Fruit fly (Drosophila melanogaster) whole organism, embryonic: Measurements from ENCODE around the gene Cdc6.

Experiments
- Bgb ChIP-seq: fragments of 200-800 bp; sonication (Bioruptor generic); IDR thresholded peaks from 2 replicates; pipeline ENCODE4 v1.3.6; 2022; ENCODE audit warnings: missing biosample characterization, missing genetic modification characterization; ENCODE audit not compliant: partially characterized antibody
- Blimp-1 ChIP-seq: fragments of 200-800 bp; sonication (Bioruptor generic); optimal IDR thresholded peaks from 3 replicates; lab custom pipeline; 2018; ENCODE audit warnings: missing biosample characterization, missing genetic modification characterization, mild to moderate bottlenecking, moderate library complexity, missing genetic modification reagents
- BtbVII ChIP-seq: fragments of 200-800 bp; sonication (Bioruptor generic); optimal IDR thresholded peaks from 3 replicates; lab custom pipeline; 2017; ENCODE audit warnings: missing biosample characterization, mild to moderate bottlenecking, missing genetic modification characterization
- CG10147 ChIP-seq: fragments of 200-800 bp; sonication (Bioruptor generic); optimal IDR thresholded peaks from 2 replicates; lab custom pipeline; 2019; ENCODE audit warnings: missing biosample characterization, mild to moderate bottlenecking, missing genetic modification characterization, moderate library complexity
- CG10274 ChIP-seq: fragments of 200-800 bp; sonication (Bioruptor generic); optimal IDR thresholded peaks from 3 replicates; lab custom pipeline; 2017; ENCODE audit warnings: missing biosample characterization, mild to moderate bottlenecking, missing genetic modification characterization
- CG10431 ChIP-seq: fragments of 200-800 bp; sonication (Bioruptor generic); optimal IDR thresholded peaks from 3 replicates; lab custom pipeline; 2018; ENCODE audit warnings: missing biosample characterization, mild to moderate bottlenecking, missing genetic modification characterization
- CG10462 ChIP-seq: fragments of 200-800 bp; sonication (Bioruptor generic); optimal IDR thresholded peaks from 2 replicates; lab custom pipeline; 2016; ENCODE audit warnings: missing biosample characterization, missing genetic modification characterization
- CG11695 ChIP-seq: fragments of 200-800 bp; sonication (Bioruptor generic); IDR thresholded peaks from 3 replicates; pipeline ENCODE4 v1.3.6; 2022; ENCODE audit warnings: missing biosample characterization, missing genetic modification characterization
- CG13624 ChIP-seq: fragments of 200-800 bp; sonication (Bioruptor generic); optimal IDR thresholded peaks from 2 replicates; lab custom pipeline; 2016; ENCODE audit warnings: missing biosample characterization, missing genetic modification characterization
- CG14710 ChIP-seq: fragments of 200-800 bp; sonication (Bioruptor generic); optimal IDR thresholded peaks from 3 replicates; lab custom pipeline; 2019; ENCODE audit warnings: missing biosample characterization, mild to moderate bottlenecking, missing genetic modification characterization, moderate library complexity
- CG1529 ChIP-seq: fragments of 200-800 bp; sonication (Bioruptor generic); optimal IDR thresholded peaks from 3 replicates; lab custom pipeline; 2018; ENCODE audit warnings: missing biosample characterization, missing genetic modification characterization
- CG32767 ChIP-seq: fragments of 200-800 bp; sonication (Bioruptor generic); IDR thresholded peaks from 2 replicates; pipeline ENCODE4 v1.3.6; 2022; ENCODE audit warnings: missing biosample characterization, missing genetic modification characterization
- CG3407 ChIP-seq: fragments of 200-800 bp; sonication (Bioruptor generic); optimal IDR thresholded peaks from 2 replicates; lab custom pipeline; 2018; ENCODE audit warnings: missing biosample characterization, mild to moderate bottlenecking, missing genetic modification characterization
- CoRest ChIP-seq: fragments of 200-800 bp; sonication (Bioruptor generic); optimal IDR thresholded peaks from 3 replicates; lab custom pipeline; 2018; ENCODE audit warnings: missing biosample characterization, mild to moderate bottlenecking, missing genetic modification characterization, moderate library complexity
- Dbx ChIP-seq: fragments of 200-800 bp; sonication (Bioruptor generic); IDR thresholded peaks from 3 replicates; pipeline ENCODE4 v1.3.6; 2022; ENCODE audit warnings: missing biosample characterization, missing genetic modification characterization
- Dip3 ChIP-seq: fragments of 200-800 bp; sonication (Bioruptor generic); optimal IDR thresholded peaks from 3 replicates; lab custom pipeline; 2016; ENCODE audit warnings: missing biosample characterization, missing genetic modification characterization
- Drgx ChIP-seq: fragments of 200-800 bp; sonication (Bioruptor generic); IDR thresholded peaks from 2 replicates; pipeline ENCODE4 v1.3.6; 2022; ENCODE audit warnings: missing biosample characterization, missing genetic modification characterization
- E2f1 ChIP-seq: fragments of 200-800 bp; sonication (Bioruptor generic); IDR thresholded peaks from 2 replicates; pipeline ENCODE4 v1.3.6; 2022; ENCODE audit warnings: missing biosample characterization, missing genetic modification characterization
- Eip74EF ChIP-seq, 2 experiments: fragments of 200-800 bp in 1 of 2; fragments of >200 bp in 1 of 2; sonication (Bioruptor generic) in 1 of 2; optimal IDR thresholded peaks; 2 replicates each; lab custom pipeline; 2017 to 2019; ENCODE audit warnings: missing biosample characterization in 2 of 2, missing genetic modification characterization in 2 of 2, mild to moderate bottlenecking in 1 of 2, moderate library complexity in 1 of 2
- Hmr ChIP-seq: fragments of 200-800 bp; sonication (Bioruptor generic); optimal IDR thresholded peaks from 3 replicates; lab custom pipeline; 2017; ENCODE audit warnings: mild to moderate bottlenecking, missing biosample characterization, missing genetic modification reagents, missing genetic modification characterization
- Hr78 ChIP-seq, 2 experiments: fragments of 200-800 bp in 1 of 2; fragments of >200 bp in 1 of 2; sonication (Bioruptor generic) in 1 of 2; optimal IDR thresholded peaks; 2 replicates each; lab custom pipeline; 2017 to 2019; ENCODE audit warnings: missing biosample characterization in 2 of 2, missing genetic modification characterization in 2 of 2, mild to moderate bottlenecking in 1 of 2, moderate library complexity in 1 of 2
- Mad ChIP-seq: fragments of 200-800 bp; sonication (Bioruptor generic); optimal IDR thresholded peaks from 2 replicates; lab custom pipeline; 2016; ENCODE audit warnings: missing biosample characterization, missing genetic modification characterization
- Oli ChIP-seq: fragments of 200-800 bp; sonication (Bioruptor generic); optimal IDR thresholded peaks from 2 replicates; lab custom pipeline; 2018; ENCODE audit warnings: missing biosample characterization, mild to moderate bottlenecking, missing genetic modification characterization, moderate library complexity
- Side ChIP-seq: fragments of 200-800 bp; sonication (Bioruptor generic); optimal IDR thresholded peaks from 2 replicates; lab custom pipeline; 2016; ENCODE audit warnings: missing biosample characterization, missing genetic modification characterization
- Stat92E ChIP-seq, 3 experiments: fragments of >200 bp in 2 of 3; fragments of 200-800 bp in 1 of 3; sonication (Bioruptor generic) in 1 of 3; optimal IDR thresholded peaks; 2 replicates each; lab custom pipeline; 2017 to 2019; ENCODE audit warnings: missing biosample characterization in 3 of 3, missing genetic modification characterization in 3 of 3, mild to moderate bottlenecking in 1 of 3, moderate library complexity in 1 of 3
- amos ChIP-seq: fragments of 200-800 bp; sonication (Bioruptor generic); IDR thresholded peaks from 2 replicates; pipeline ENCODE4 v1.3.6; 2022; ENCODE audit warnings: missing biosample characterization, missing genetic modification characterization; ENCODE audit not compliant: partially characterized antibody
- bsh ChIP-seq, 2 experiments: fragments of 200-800 bp; sonication (Bioruptor generic); optimal IDR thresholded peaks; 2 replicates each; lab custom pipeline; 2017 to 2018; ENCODE audit warnings: mild to moderate bottlenecking in 2 of 2, missing biosample characterization in 2 of 2, missing genetic modification characterization in 2 of 2, moderate library complexity in 1 of 2
- crp ChIP-seq, 2 experiments: fragments of 200-800 bp; sonication (Bioruptor generic); optimal IDR thresholded peaks; 2 replicates in 1 of 2; 3 replicates in 1 of 2; lab custom pipeline; 2017; ENCODE audit warnings: missing biosample characterization in 2 of 2, missing genetic modification characterization in 2 of 2, mild to moderate bottlenecking in 1 of 2, moderate library complexity in 1 of 2
- dm ChIP-seq: fragments of 200-800 bp; sonication (Bioruptor generic); optimal IDR thresholded peaks from 3 replicates; lab custom pipeline; 2016; ENCODE audit warnings: missing biosample characterization, missing genetic modification characterization
- ftz-f1 ChIP-seq: fragments of 200-800 bp; sonication (Bioruptor generic); optimal IDR thresholded peaks from 2 replicates; lab custom pipeline; 2016; ENCODE audit warnings: missing biosample characterization, missing genetic modification characterization
- grau ChIP-seq: fragments of 200-800 bp; optimal IDR thresholded peaks from 3 replicates; lab custom pipeline; 2019; ENCODE audit warnings: missing biosample characterization, mild to moderate bottlenecking, missing genetic modification characterization, moderate library complexity
- gsb-n ChIP-seq: fragments of 200-800 bp; sonication (Bioruptor generic); optimal IDR thresholded peaks from 3 replicates; lab custom pipeline; 2018; ENCODE audit warnings: missing biosample characterization, mild to moderate bottlenecking, missing genetic modification characterization
- inv ChIP-seq: fragments of 200-800 bp; sonication (Bioruptor generic); IDR thresholded peaks from 2 replicates; pipeline ENCODE4 v1.3.6; 2022; ENCODE audit warnings: missing biosample characterization, missing genetic modification characterization; ENCODE audit not compliant: partially characterized antibody
- jumu ChIP-seq: fragments of 200-800 bp; sonication (Bioruptor generic); optimal IDR thresholded peaks from 3 replicates; lab custom pipeline; 2016; ENCODE audit warnings: missing biosample characterization, missing genetic modification characterization
- lov ChIP-seq, 2 experiments: fragments of 200-800 bp in 1 of 2; fragments of >200 bp in 1 of 2; sonication (Bioruptor generic) in 1 of 2; IDR thresholded peaks in 1 of 2; optimal IDR thresholded peaks in 1 of 2; 2 replicates in 1 of 2; 3 replicates in 1 of 2; pipeline versions ENCODE4 v1.3.6 to Lab custom; 2017 to 2022; ENCODE audit warnings: missing biosample characterization in 1 of 2, missing genetic modification characterization in 1 of 2
- otp ChIP-seq: fragments of 200-800 bp; sonication (Bioruptor generic); IDR thresholded peaks from 3 replicates; pipeline ENCODE4, ENCODE4 v1.3.6; 2022; ENCODE audit warnings: missing biosample characterization, missing genetic modification characterization
- psq ChIP-seq: fragments of 200-800 bp; sonication (Bioruptor generic); optimal IDR thresholded peaks from 2 replicates; lab custom pipeline; 2017; ENCODE audit warnings: missing biosample characterization, missing genetic modification characterization
- pzg ChIP-seq: fragments of 200-800 bp; sonication (Bioruptor generic); optimal IDR thresholded peaks from 3 replicates; lab custom pipeline; 2018; ENCODE audit warnings: missing biosample characterization, mild to moderate bottlenecking, missing genetic modification characterization, moderate library complexity
- row ChIP-seq: fragments of 200-800 bp; sonication (Bioruptor generic); IDR thresholded peaks from 3 replicates; pipeline ENCODE4 v1.3.6; 2022; ENCODE audit warnings: missing biosample characterization, missing genetic modification characterization
- sd ChIP-seq: fragments of 200-800 bp; sonication (Bioruptor generic); optimal IDR thresholded peaks from 3 replicates; lab custom pipeline; 2018; ENCODE audit warnings: missing biosample characterization, mild to moderate bottlenecking, missing genetic modification characterization, moderate library complexity
- sens ChIP-seq: fragments of 200-800 bp; sonication (Bioruptor generic); peaks from one replicate; lab custom pipeline; 2016; ENCODE audit warnings: missing biosample characterization, missing genetic modification characterization
- unpg ChIP-seq: fragments of 200-800 bp; sonication (Bioruptor generic); optimal IDR thresholded peaks from 3 replicates; lab custom pipeline; 2018; ENCODE audit warnings: missing biosample characterization, mild to moderate bottlenecking, missing genetic modification characterization, moderate library complexity
- zfh2 ChIP-seq: fragments of 200-800 bp; sonication (Bioruptor generic); optimal IDR thresholded peaks from 2 replicates; lab custom pipeline; 2016; ENCODE audit warnings: missing biosample characterization, missing genetic modification characterization

The Cdc6 gene

DNA sequence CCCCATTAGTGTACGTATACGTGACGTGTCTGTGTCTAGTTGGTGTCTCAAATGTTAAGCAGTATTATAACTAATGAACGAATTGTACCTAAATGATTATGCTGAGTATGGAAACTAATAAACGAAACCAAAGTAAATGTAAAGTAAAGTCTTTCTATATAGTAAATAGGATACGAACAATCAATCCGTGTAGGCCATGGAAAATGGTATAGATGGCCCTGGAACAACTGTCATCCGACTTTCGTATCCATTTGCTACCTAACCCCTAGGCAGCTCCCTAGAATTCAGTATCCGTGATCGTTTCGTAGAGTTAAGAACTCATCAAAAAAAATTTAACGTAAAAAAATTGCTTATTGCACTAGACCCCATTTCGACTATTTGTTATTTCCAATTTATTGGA is 16.9 kb downstream of the Cdc6 start, which contains the start of gene S-Lap1 (continued):
- TF ChIP-seq Bgb (GFP tag; lab: Robert Waterston, UW) = no peak
- TF ChIP-seq, all 482 proteins: peak for 0

DNA sequence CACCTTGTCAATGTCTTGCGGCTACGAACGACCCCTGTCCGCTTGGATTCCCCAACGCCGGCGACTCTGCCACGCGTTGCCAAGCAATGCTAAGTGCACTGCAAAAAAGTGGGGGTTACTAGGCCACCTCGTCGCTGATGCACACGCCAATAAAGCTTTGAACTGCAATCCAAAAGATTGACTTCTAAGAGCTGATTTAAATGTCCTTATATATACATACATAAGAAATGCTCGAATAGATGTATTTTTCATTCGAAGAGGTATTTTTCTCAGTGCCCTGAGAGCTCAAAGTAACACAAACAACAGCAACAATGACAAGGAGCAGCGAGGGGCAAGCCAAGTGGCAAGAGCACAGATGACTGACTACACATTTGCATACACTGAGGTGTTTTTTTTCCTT is 26.4 kb downstream of the Cdc6 start:
- TF ChIP-seq CG10462 = no peak
- peak; percentile 40; the same call in 1 of the 2 replicates for TF ChIP-seq Drgx (GFP tag; lab: Robert Waterston, UW)
- no peak for TF ChIP-seq CG32767 (GFP tag; lab: Robert Waterston, UW)

dm6 chr3L:8603880-8604692 is 29.8 kb downstream of the Cdc6 start, which contains the start of the genes CG5989 and CG6282:
CG5989 (minus strand) TSS chr3L:8604149.
CG6282 (plus strand) TSS chr3L:8604657.
- TF ChIP-seq lov (optimal IDR thresholded peaks at IDR 0.05; lab: Kevin White, UChicago) (no peak), lov (GFP tag; IDR thresholded peaks at IDR 0.05; lab: Robert Waterston, UW) (peak; percentile 68), crp (GFP tag; optimal IDR thresholded peaks at IDR 0.05; lab: Kevin White, UChicago) (peak; percentile 89 to 98), gsb-n (peak; percentile 29), inv (GFP tag; lab: Robert Waterston, UW) (peak; percentile 35; the same call in 1 of the 2 replicates), ftz-f1 (GFP tag; lab: Kevin White, UChicago) (peak; percentile 18), CoRest (tag; lab: Kevin White, UChicago) (peak; percentile 59), sd (tag; lab: Kevin White, UChicago) (peak; percentile 82), Dip3 (GFP tag; lab: Kevin White, UChicago) (peak; percentile 32), CG13624 (GFP tag; lab: Kevin White, UChicago) (peak; percentile 11), CG10274 (GFP tag; lab: Kevin White, UChicago) (no peak), Blimp-1 (peak; percentile 67), row (GFP tag; lab: Robert Waterston, UW) (peak; percentile 65), amos (GFP tag; lab: Robert Waterston, UW) (peak; percentile 65), grau (tag; lab: Kevin White, UChicago) (peak; percentile 49), CG1529 (no peak), zfh2 (GFP tag; lab: Kevin White, UChicago) (no peak), unpg (GFP tag; lab: Kevin White, UChicago) (peak; percentile 60), CG3407 (peak; percentile 56), Hmr (GFP tag; lab: Kevin White, UChicago) (peak; percentile 57), Mad (no peak), Stat92E (GFP tag; optimal IDR thresholded peaks at IDR 0.05; lab: Kevin White, UChicago) (peak in 1 of 3 experiments; percentile 49), CG10147 (GFP tag; lab: Kevin White, UChicago) (peak; percentile 9), otp (peak; percentile 53; the same call in 1 of the 3 replicates), dm (peak; percentile 48), Dbx (no peak), Eip74EF (GFP tag; optimal IDR thresholded peaks at IDR 0.05; lab: Kevin White, UChicago) (no peak), Hr78 (GFP tag; optimal IDR thresholded peaks at IDR 0.05; lab: Kevin White, UChicago) (peak in 1 of 2 experiments; percentile 80), Side (GFP tag; lab: Kevin White, UChicago) (no peak), Oli (peak; percentile 20), bsh (GFP tag; optimal IDR thresholded peaks at IDR 0.05; lab: Kevin White, UChicago) (peak in 1 of 2 experiments; percentile 56), CG32767 (GFP tag; lab: Robert Waterston, UW) (no peak), pzg (GFP tag; lab: Kevin White, UChicago) (peak; percentile 83), BtbVII (peak; percentile 17), psq (no peak), E2f1 (GFP tag; lab: Robert Waterston, UW) (no peak), CG10431 (no peak), jumu (GFP tag; lab: Kevin White, UChicago) (no peak), CG14710 (tag; lab: Kevin White, UChicago) (peak; percentile 61), sens (GFP tag; lab: Kevin White, UChicago) (peak; percentile 90), CG11695 (GFP tag; lab: Robert Waterston, UW) (no peak)
